Worm (Caenorhabditis elegans) whole organism, L3 larva: Measurements from ENCODE around the gene fbxb-55.

Experiments used
- R02D3.7 ChIP-seq: fragments of 150-350 bp; optimal IDR thresholded peaks from 2 replicates; lab custom pipeline; 2014; ENCODE audit warnings: missing biosample characterization, missing genetic modification characterization
- ZK546.5 ChIP-seq: sonication (generic microtip); optimal IDR thresholded peaks from 2 replicates; lab custom pipeline; 2017; ENCODE audit warnings: missing biosample characterization, missing genetic modification characterization
- aly-2 ChIP-seq: fragments of 150-350 bp; optimal IDR thresholded peaks from 2 replicates; lab custom pipeline; 2014; ENCODE audit warnings: missing biosample characterization, missing genetic modification characterization
- ama-1 ChIP-seq: fragments of 150-350 bp; optimal IDR thresholded peaks from 2 replicates; lab custom pipeline; 2018
- ceh-16 ChIP-seq: sonication (generic microtip); optimal IDR thresholded peaks from 2 replicates; lab custom pipeline; 2017; ENCODE audit warnings: missing biosample characterization, missing genetic modification characterization
- ceh-28 ChIP-seq: fragments of 150-350 bp; optimal IDR thresholded peaks from 2 replicates; lab custom pipeline; 2014; ENCODE audit warnings: missing biosample characterization, missing genetic modification reagents, missing genetic modification characterization
- ceh-82 ChIP-seq: fragments of 150-350 bp; optimal IDR thresholded peaks from 2 replicates; lab custom pipeline; 2014; ENCODE audit warnings: missing biosample characterization, missing genetic modification characterization
- ceh-9 ChIP-seq: sonication (generic microtip); optimal IDR thresholded peaks from 2 replicates; lab custom pipeline; 2018; ENCODE audit warnings: missing biosample characterization, missing genetic modification characterization
- daf-12 ChIP-seq: fragments of 150-350 bp; optimal IDR thresholded peaks from 2 replicates; lab custom pipeline; 2014; ENCODE audit warnings: missing biosample characterization, missing genetic modification reagents, missing genetic modification characterization
- egl-27 ChIP-seq: sonication (generic microtip); optimal IDR thresholded peaks from 4 replicates; lab custom pipeline; 2017; ENCODE audit warnings: missing biosample characterization, missing genetic modification reagents, missing genetic modification characterization
- egl-5 ChIP-seq: fragments of 150-350 bp; optimal IDR thresholded peaks from 2 replicates; lab custom pipeline; 2017; ENCODE audit warnings: missing biosample characterization, missing genetic modification reagents, missing genetic modification characterization, inconsistent platforms
- elt-1 ChIP-seq: fragments of 150-350 bp; optimal IDR thresholded peaks from 2 replicates; lab custom pipeline; 2014; ENCODE audit warnings: missing biosample characterization, missing genetic modification characterization
- elt-2 ChIP-seq: sonication (generic microtip); optimal IDR thresholded peaks from 2 replicates; lab custom pipeline; 2016; ENCODE audit warnings: missing genetic modification reagents, mild to moderate bottlenecking, missing genetic modification characterization, missing compliant biosample characterization
- elt-3 ChIP-seq, 3 experiments: fragments of 150-350 bp in 1 of 3; sonication (generic microtip) in 2 of 3; optimal IDR thresholded peaks; 2 replicates in 2 of 3; 4 replicates in 1 of 3; lab custom pipeline; 2014 to 2017; ENCODE audit warnings: missing biosample characterization in 3 of 3, missing genetic modification characterization in 3 of 3
- eor-1 ChIP-seq, 2 experiments: fragments of 150-350 bp; optimal IDR thresholded peaks; 2 replicates each; lab custom pipeline; 2014 to 2018; ENCODE audit warnings: missing biosample characterization in 2 of 2, missing genetic modification characterization in 2 of 2
- fkh-10 ChIP-seq: sonication (generic microtip); optimal IDR thresholded peaks from 2 replicates; lab custom pipeline; 2017; ENCODE audit warnings: missing biosample characterization, missing genetic modification reagents, missing genetic modification characterization
- fkh-2 ChIP-seq: fragments of 150-350 bp; optimal IDR thresholded peaks from 2 replicates; lab custom pipeline; 2014; ENCODE audit warnings: missing biosample characterization, missing genetic modification reagents, missing genetic modification characterization
- fos-1 ChIP-seq: fragments of 150-350 bp; optimal IDR thresholded peaks from 2 replicates; lab custom pipeline; 2014; ENCODE audit warnings: missing biosample characterization, missing genetic modification characterization
- hmg-11 ChIP-seq: sonication (generic microtip); optimal IDR thresholded peaks from 2 replicates; lab custom pipeline; 2016; ENCODE audit warnings: missing genetic modification characterization, missing compliant biosample characterization
- jun-1 ChIP-seq: fragments of 150-350 bp; optimal IDR thresholded peaks from 2 replicates; lab custom pipeline; 2014; ENCODE audit warnings: missing biosample characterization, missing genetic modification reagents, missing genetic modification characterization
- lin-15B ChIP-seq: fragments of 150-350 bp; optimal IDR thresholded peaks from 2 replicates; lab custom pipeline; 2014; ENCODE audit warnings: missing biosample characterization, missing genetic modification characterization
- lin-39 ChIP-seq: fragments of 150-350 bp; optimal IDR thresholded peaks from 2 replicates; lab custom pipeline; 2018; ENCODE audit warnings: missing biosample characterization, missing genetic modification reagents, missing genetic modification characterization
- lsy-12 ChIP-seq: sonication (generic microtip); optimal IDR thresholded peaks from 2 replicates; lab custom pipeline; 2016; ENCODE audit warnings: mild to moderate bottlenecking, missing genetic modification characterization, missing compliant biosample characterization
- mdl-1 ChIP-seq: fragments of 150-350 bp; optimal IDR thresholded peaks from 2 replicates; lab custom pipeline; 2014; ENCODE audit warnings: missing biosample characterization, missing genetic modification characterization
- mml-1 ChIP-seq: fragments of 150-350 bp; sonication (generic microtip); optimal IDR thresholded peaks from 3 replicates; lab custom pipeline; 2014; ENCODE audit warnings: missing biosample characterization, missing genetic modification characterization
- nfya-1 ChIP-seq: sonication (generic microtip); optimal IDR thresholded peaks from 2 replicates; lab custom pipeline; 2017; ENCODE audit warnings: missing genetic modification characterization, mild to moderate bottlenecking, missing compliant biosample characterization, antibody characterized with exemption, moderate library complexity; ENCODE audit not compliant: insufficient read depth
- nhr-11 ChIP-seq: fragments of 150-350 bp; optimal IDR thresholded peaks from 2 replicates; lab custom pipeline; 2014; ENCODE audit warnings: missing biosample characterization, missing genetic modification characterization
- nhr-12 ChIP-seq: fragments of 150-350 bp; optimal IDR thresholded peaks from 2 replicates; lab custom pipeline; 2014; ENCODE audit warnings: missing biosample characterization, missing genetic modification characterization
- nhr-23 ChIP-seq: fragments of 150-350 bp; optimal IDR thresholded peaks from 2 replicates; lab custom pipeline; 2014; ENCODE audit warnings: missing biosample characterization, missing genetic modification reagents, missing genetic modification characterization
- nhr-237 ChIP-seq: fragments of 150-350 bp; optimal IDR thresholded peaks from 2 replicates; lab custom pipeline; 2014; ENCODE audit warnings: missing biosample characterization, missing genetic modification characterization
- nhr-25 ChIP-seq: sonication (generic microtip); optimal IDR thresholded peaks from 2 replicates; lab custom pipeline; 2017; ENCODE audit warnings: missing biosample characterization, missing genetic modification characterization
- nhr-28 ChIP-seq: fragments of 150-350 bp; optimal IDR thresholded peaks from 2 replicates; lab custom pipeline; 2014; ENCODE audit warnings: missing biosample characterization, missing genetic modification characterization
- nhr-43 ChIP-seq: sonication (generic microtip); optimal IDR thresholded peaks from 2 replicates; lab custom pipeline; 2016; ENCODE audit warnings: mild to moderate bottlenecking, missing genetic modification characterization, missing compliant biosample characterization; ENCODE audit not compliant: poor library complexity, severe bottlenecking
- nhr-67 ChIP-seq: fragments of 150-350 bp; optimal IDR thresholded peaks from 2 replicates; lab custom pipeline; 2014; ENCODE audit warnings: missing biosample characterization, missing genetic modification characterization
- nhr-76 ChIP-seq: fragments of 150-350 bp; sonication (generic microtip); optimal IDR thresholded peaks from 5 replicates; lab custom pipeline; 2014; ENCODE audit warnings: missing biosample characterization, missing genetic modification characterization
- nhr-77 ChIP-seq: fragments of 150-350 bp; optimal IDR thresholded peaks from 2 replicates; lab custom pipeline; 2014; ENCODE audit warnings: missing biosample characterization, missing genetic modification characterization
- pha-4 ChIP-seq: fragments of 150-350 bp; optimal IDR thresholded peaks from 2 replicates; lab custom pipeline; 2014; ENCODE audit warnings: missing biosample characterization, missing genetic modification reagents, missing genetic modification characterization
- pqm-1 ChIP-seq: fragments of 150-350 bp; optimal IDR thresholded peaks from 2 replicates; lab custom pipeline; 2017; ENCODE audit warnings: missing biosample characterization, missing genetic modification characterization, inconsistent platforms
- sea-2 ChIP-seq: fragments of 150-350 bp; sonication (generic microtip); optimal IDR thresholded peaks from 4 replicates; lab custom pipeline; 2014; ENCODE audit warnings: missing biosample characterization, missing genetic modification reagents, missing genetic modification characterization
- skn-1 ChIP-seq: fragments of 150-350 bp; optimal IDR thresholded peaks from 2 replicates; lab custom pipeline; 2014; ENCODE audit warnings: missing biosample characterization, missing genetic modification characterization
- snpc-4 ChIP-seq: fragments of 150-350 bp; optimal IDR thresholded peaks from 2 replicates; lab custom pipeline; 2014; ENCODE audit warnings: missing biosample characterization, missing genetic modification characterization
- tbx-2 ChIP-seq: sonication (generic microtip); optimal IDR thresholded peaks from 2 replicates; lab custom pipeline; 2016; ENCODE audit warnings: mild to moderate bottlenecking, missing genetic modification characterization, missing compliant biosample characterization
- unc-39 ChIP-seq: sonication (generic microtip); optimal IDR thresholded peaks from 4 replicates; lab custom pipeline; 2017; ENCODE audit warnings: missing biosample characterization, missing genetic modification characterization
- unc-62 ChIP-seq: fragments of 150-350 bp; sonication (generic microtip); optimal IDR thresholded peaks from 4 replicates; lab custom pipeline; 2014; ENCODE audit warnings: missing biosample characterization, missing genetic modification reagents, missing genetic modification characterization
- zag-1 ChIP-seq: fragments of 150-350 bp; optimal IDR thresholded peaks from 2 replicates; lab custom pipeline; 2014; ENCODE audit warnings: missing biosample characterization, missing genetic modification characterization
- ztf-11 ChIP-seq: fragments of 150-350 bp; optimal IDR thresholded peaks from 2 replicates; lab custom pipeline; 2014; ENCODE audit warnings: missing biosample characterization, missing genetic modification characterization
- ztf-4 ChIP-seq: fragments of 150-350 bp; optimal IDR thresholded peaks from 2 replicates; lab custom pipeline; 2014; ENCODE audit warnings: missing biosample characterization, missing genetic modification characterization

The fbxb-55 gene

ce11 chrIV:4024159-4025004 is 44.2 kb upstream of the fbxb-55 start:
- no peak for TF ChIP-seq tbx-2 (tag; lab: Kevin White, UChicago)
- no peak for TF ChIP-seq unc-62 (GFP tag; lab: Kevin White, UChicago)
- peak; percentile 63 for TF ChIP-seq lsy-12 (tag; lab: Kevin White, UChicago)
- peak; percentile 99 for TF ChIP-seq pha-4 (tag; lab: Kevin White, UChicago)
- peak in 1 of 3 experiments; percentile 56 for TF ChIP-seq elt-3 (tag; optimal IDR thresholded peaks at IDR 0.05; lab: Kevin White, UChicago)
- no peak for TF ChIP-seq ztf-11 (tag; lab: Kevin White, UChicago)
- no peak for TF ChIP-seq mml-1 (tag; lab: Kevin White, UChicago)
- TF ChIP-seq pqm-1 (tag; lab: Kevin White, UChicago), result peak; percentile 27
- no peak for TF ChIP-seq eor-1 (tag; optimal IDR thresholded peaks at IDR 0.05; lab: Kevin White, UChicago)
- TF ChIP-seq nhr-67 (tag; lab: Kevin White, UChicago), result no peak
- peak; percentile 89 for TF ChIP-seq jun-1 (tag; lab: Kevin White, UChicago)
- peak; percentile 27 for TF ChIP-seq elt-1 (tag; lab: Kevin White, UChicago)
- TF ChIP-seq daf-12 (tag; lab: Kevin White, UChicago), result no peak
- no peak for TF ChIP-seq sea-2
- peak; percentile 47 for TF ChIP-seq nhr-23 (tag; lab: Kevin White, UChicago)
- TF ChIP-seq egl-27 (tag; lab: Kevin White, UChicago), result no peak
- TF ChIP-seq ama-1 (lab: Kevin White, UChicago), result peak; percentile 43
- no peak for TF ChIP-seq ceh-16 (tag; lab: Kevin White, UChicago)
- TF ChIP-seq ceh-9 (tag; lab: Kevin White, UChicago), result no peak
- no peak for TF ChIP-seq nhr-237 (tag; lab: Kevin White, UChicago)
- no peak for TF ChIP-seq nhr-77
- no peak for TF ChIP-seq ztf-4 (tag; lab: Kevin White, UChicago)
- no peak for TF ChIP-seq fkh-2 (tag; lab: Kevin White, UChicago)
- TF ChIP-seq nfya-1 (tag; lab: Kevin White, UChicago), result peak; percentile 82
- TF ChIP-seq lin-15B (tag; lab: Kevin White, UChicago), result no peak
- peak; percentile 89 for TF ChIP-seq lin-39
- TF ChIP-seq nhr-25 (tag; lab: Kevin White, UChicago), result peak; percentile 63
- no peak for TF ChIP-seq nhr-76 (tag; lab: Kevin White, UChicago)
- TF ChIP-seq nhr-11 (tag; lab: Kevin White, UChicago), result peak; percentile 17
- TF ChIP-seq aly-2, result no peak
- TF ChIP-seq fos-1 (tag; lab: Kevin White, UChicago), result no peak
- no peak for TF ChIP-seq fkh-10 (GFP tag; lab: Kevin White, UChicago)
- no peak for TF ChIP-seq snpc-4 (tag; lab: Kevin White, UChicago)
- TF ChIP-seq ceh-28 (tag; lab: Kevin White, UChicago), result peak; percentile 41
- TF ChIP-seq hmg-11, result peak; percentile 47
- no peak for TF ChIP-seq ceh-82 (tag; lab: Kevin White, UChicago)
- TF ChIP-seq zag-1 (tag; lab: Kevin White, UChicago), result no peak
- TF ChIP-seq nhr-28 (tag; lab: Kevin White, UChicago), result no peak
- peak; percentile 32 for TF ChIP-seq mdl-1 (tag; lab: Kevin White, UChicago)
- TF ChIP-seq nhr-12 (tag; lab: Kevin White, UChicago), result no peak
- TF ChIP-seq unc-39, result no peak
- peak; percentile 17 for TF ChIP-seq nhr-43 (tag; lab: Kevin White, UChicago)
- peak; percentile 35 for TF ChIP-seq egl-5 (tag; lab: Kevin White, UChicago)
- peak; percentile 88 for TF ChIP-seq elt-2
- no peak for TF ChIP-seq ZK546.5 (tag; lab: Kevin White, UChicago)
- no peak for TF ChIP-seq R02D3.7 (tag; lab: Kevin White, UChicago)
- peak; percentile 24 for TF ChIP-seq skn-1 (tag; lab: Kevin White, UChicago)
